Fruit fly (Drosophila melanogaster): ENCODE data around the gene glo.

The glo gene

dm6 chr3R:11818930-11819639 is at the start of gene glo, which contains the start of gene COX5A:
TSS of gene glo (minus strand) at chr3R:11819420.
TSS of gene COX5A (plus strand) at chr3R:11819359.
- TF ChIP-seq CG17801 (GFP tag; optimal IDR thresholded peaks at IDR 0.05; ENCODE audit: partially characterized antibody) = peak; percentile 3

- no peak for TF ChIP-seq CG17801 (GFP tag; optimal IDR thresholded peaks at IDR 0.05; ENCODE audit: partially characterized antibody)
Observed at dm6 chr3R:11868562-11868961, 49.3 kb upstream of the glo start.

dm6 chr3R:11865132-11865531 is 45.9 kb upstream of the glo start:
- no peak for TF ChIP-seq CG17801 (GFP tag; optimal IDR thresholded peaks at IDR 0.05; ENCODE audit: partially characterized antibody)

dm6 chr3R:11859534-11860254 is 40.5 kb upstream of the glo start:
- TF ChIP-seq CG17801 (GFP tag; optimal IDR thresholded peaks at IDR 0.05; ENCODE audit: partially characterized antibody) = no peak

dm6 chr3R:11859103-11859502 is 39.9 kb upstream of the glo start:
- no peak for TF ChIP-seq CG17801 (GFP tag; optimal IDR thresholded peaks at IDR 0.05; ENCODE audit: partially characterized antibody)

dm6 chr3R:11856295-11856694 is 37.1 kb upstream of the glo start:
- no peak for TF ChIP-seq CG17801 (GFP tag; optimal IDR thresholded peaks at IDR 0.05; ENCODE audit: partially characterized antibody)

dm6 chr3R:11855156-11855555 is 35.9 kb upstream of the glo start:
- TF ChIP-seq CG17801 (GFP tag; optimal IDR thresholded peaks at IDR 0.05; ENCODE audit: partially characterized antibody) = no peak

dm6 chr3R:11851939-11852338 is 32.7 kb upstream of the glo start:
- no peak for TF ChIP-seq CG17801 (GFP tag; optimal IDR thresholded peaks at IDR 0.05; ENCODE audit: partially characterized antibody)

- TF ChIP-seq CG17801 (GFP tag; optimal IDR thresholded peaks at IDR 0.05; ENCODE audit: partially characterized antibody) = peak; percentile 92
Observed at dm6 chr3R:11850917-11851897, 32.0 kb upstream of the glo start.

- peak; percentile 13 for TF ChIP-seq CG17801 (GFP tag; optimal IDR thresholded peaks at IDR 0.05; ENCODE audit: partially characterized antibody)
Observed at dm6 chr3R:11849378-11850249, 30.4 kb upstream of the glo start.

dm6 chr3R:11847379-11847778 is 28.2 kb upstream of the glo start:
- TF ChIP-seq CG17801 (GFP tag; optimal IDR thresholded peaks at IDR 0.05; ENCODE audit: partially characterized antibody) = no peak

- TF ChIP-seq CG17801 (GFP tag; optimal IDR thresholded peaks at IDR 0.05; ENCODE audit: partially characterized antibody) = no peak
Observed at dm6 chr3R:11833406-11833805, 14.2 kb upstream of the glo start.

- TF ChIP-seq CG17801 (GFP tag; optimal IDR thresholded peaks at IDR 0.05; ENCODE audit: partially characterized antibody) = no peak
Observed at dm6 chr3R:11830757-11831586, 11.8 kb upstream of the glo start.
